Fruit fly (Drosophila melanogaster): ENCODE data around the gene CG10366.
A peak's percentile ranks its signal among the peaks of the same experiment; 100 is the strongest.

Gene CG10366

DNA sequence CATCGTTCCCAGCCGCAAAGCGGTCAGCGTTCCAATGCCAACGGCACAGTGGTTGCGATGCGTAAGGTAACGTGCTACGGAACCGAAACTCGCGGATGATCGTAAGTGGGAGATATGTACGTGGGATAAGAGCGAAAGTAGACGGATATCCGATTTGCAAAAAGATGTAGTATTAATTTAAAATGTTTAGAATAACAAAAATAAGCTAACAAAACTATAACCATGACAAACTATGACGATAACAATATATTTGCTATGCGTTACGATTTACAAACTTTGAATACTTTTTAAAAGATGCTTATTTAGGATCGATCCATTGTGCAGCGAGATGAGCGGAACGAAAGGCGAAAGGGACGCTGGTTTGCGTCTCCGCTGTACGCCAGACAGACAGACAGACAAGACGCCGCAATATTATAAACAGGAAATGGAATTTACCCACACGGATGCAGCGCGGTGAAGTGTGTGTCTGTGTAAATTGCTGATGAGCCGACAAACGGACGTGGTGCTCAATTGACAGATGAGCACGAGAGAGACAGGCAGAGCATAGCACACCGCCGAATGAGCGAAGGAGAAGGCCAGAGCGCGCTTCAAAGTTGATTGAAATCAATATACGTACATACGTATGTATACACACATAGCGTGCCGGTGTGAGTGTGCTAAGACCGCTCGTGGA lies 8.3 kb upstream of the CG10366 start (continued):
- peak; percentile 97 for TF ChIP-seq lmd (GFP tag; IDR thresholded peaks at IDR 0.05)
- no peak for TF ChIP-seq Opbp (GFP tag; IDR thresholded peaks at IDR 0.05; ENCODE audit: partially characterized antibody)
- peak; percentile 89 for TF ChIP-seq CG8359 (GFP tag; optimal IDR thresholded peaks at IDR 0.05; ENCODE audit: borderline replicate concordance)
- TF ChIP-seq oc (tag; optimal IDR thresholded peaks at IDR 0.05), result peak; percentile 87
- TF ChIP-seq CG15479 (GFP tag; optimal IDR thresholded peaks at IDR 0.05), result peak; percentile 77
- TF ChIP-seq chinmo (GFP tag; IDR thresholded peaks at IDR 0.05; ENCODE audit: partially characterized antibody), result peak; percentile 89
- peak; percentile 90 for TF ChIP-seq odd (GFP tag; optimal IDR thresholded peaks at IDR 0.05)
- peak; percentile 80 for TF ChIP-seq CG8765 (GFP tag; IDR thresholded peaks at IDR 0.05)
- peak; percentile 94 for TF ChIP-seq CG1603 (tag; optimal IDR thresholded peaks at IDR 0.05)
- TF ChIP-seq Bteb2 (GFP tag; optimal IDR thresholded peaks at IDR 0.05), result peak; percentile 97
- TF ChIP-seq sd (tag; optimal IDR thresholded peaks at IDR 0.05), result peak; percentile 100
- peak; percentile 78 for TF ChIP-seq E2f2 (GFP tag; IDR thresholded peaks at IDR 0.05)
- no peak for TF ChIP-seq ato (GFP tag; IDR thresholded peaks at IDR 0.05; ENCODE audit: partially characterized antibody)
- TF ChIP-seq bbx (GFP tag; IDR thresholded peaks at IDR 0.05; ENCODE audit: partially characterized antibody), result peak; percentile 32; the same call in 1 of the 2 replicates
- peak; percentile 96 for TF ChIP-seq fu2 (GFP tag; optimal IDR thresholded peaks at IDR 0.05)
- peak; percentile 96 for TF ChIP-seq Mad (GFP tag; optimal IDR thresholded peaks at IDR 0.05)
- peak; percentile 98 for TF ChIP-seq CG2120 (GFP tag; optimal IDR thresholded peaks at IDR 0.05)
- peak; percentile 96 for TF ChIP-seq Antp (GFP tag; optimal IDR thresholded peaks at IDR 0.05)
- peak; percentile 97 for TF ChIP-seq CG12942 (GFP tag; optimal IDR thresholded peaks at IDR 0.05)
- TF ChIP-seq vfl (GFP tag; optimal IDR thresholded peaks at IDR 0.05), result peak; percentile 94
- peak; percentile 94 for TF ChIP-seq Xrp1 (GFP tag; IDR thresholded peaks at IDR 0.05)
- TF ChIP-seq ase (GFP tag; IDR thresholded peaks at IDR 0.05), result peak; percentile 86
- TF ChIP-seq dan (GFP tag; IDR thresholded peaks at IDR 0.05), result no peak; the same call in 1 of the 2 replicates
- TF ChIP-seq z (GFP tag; IDR thresholded peaks at IDR 0.05), result peak; percentile 87
- TF ChIP-seq CG4730 (GFP tag; IDR thresholded peaks at IDR 0.05), result peak; percentile 93
- peak; percentile 97 for TF ChIP-seq maf-S (GFP tag; optimal IDR thresholded peaks at IDR 0.05)
- TF ChIP-seq lbe (GFP tag; optimal IDR thresholded peaks at IDR 0.05), result peak; percentile 63
- TF ChIP-seq gem (tag; optimal IDR thresholded peaks at IDR 0.05), result peak; percentile 98
- no peak for TF ChIP-seq ac (GFP tag; optimal IDR thresholded peaks at IDR 0.05)
- peak; percentile 94 for TF ChIP-seq jigr1 (GFP tag; IDR thresholded peaks at IDR 0.05)
- peak; percentile 87 for TF ChIP-seq CG3065 (GFP tag; optimal IDR thresholded peaks at IDR 0.05)
- TF ChIP-seq pnt (GFP tag; optimal IDR thresholded peaks at IDR 0.05), result peak; percentile 96
- no peak for TF ChIP-seq MESR4 (GFP tag; optimal IDR thresholded peaks at IDR 0.05)
- TF ChIP-seq CG13894 (tag; optimal IDR thresholded peaks at IDR 0.05), result peak; percentile 75
- peak; percentile 96 for TF ChIP-seq pb (GFP tag; optimal IDR thresholded peaks at IDR 0.05)
- TF ChIP-seq bcd (GFP tag; optimal IDR thresholded peaks at IDR 0.05), result peak; percentile 98
- peak; percentile 88 for TF ChIP-seq CG18011 (GFP tag; optimal IDR thresholded peaks at IDR 0.05)
- peak; percentile 99 for TF ChIP-seq CG10209 (GFP tag; optimal IDR thresholded peaks at IDR 0.05)
- TF ChIP-seq corto (GFP tag; optimal IDR thresholded peaks at IDR 0.05), result peak; percentile 73
- TF ChIP-seq Bgb (GFP tag; IDR thresholded peaks at IDR 0.05; ENCODE audit: partially characterized antibody), result no peak; the same call in 1 of the 2 replicates
- TF ChIP-seq disco-r (GFP tag; optimal IDR thresholded peaks at IDR 0.05), result peak; percentile 94
- TF ChIP-seq CG15514 (GFP tag; optimal IDR thresholded peaks at IDR 0.05), result peak; percentile 90
- TF ChIP-seq CG5245 (GFP tag; optimal IDR thresholded peaks at IDR 0.05), result peak; percentile 93
- peak; percentile 86 for TF ChIP-seq CG17385 (GFP tag; optimal IDR thresholded peaks at IDR 0.05)
- peak; percentile 93 for TF ChIP-seq CG4282 (GFP tag; optimal IDR thresholded peaks at IDR 0.05)
- TF ChIP-seq CG16863 (GFP tag; optimal IDR thresholded peaks at IDR 0.05), result peak; percentile 95
- peak; percentile 98 for TF ChIP-seq gro (GFP tag; optimal IDR thresholded peaks at IDR 0.05)
- TF ChIP-seq Rx (GFP tag; IDR thresholded peaks at IDR 0.05), result peak; percentile 92
- TF ChIP-seq CG7963 (GFP tag; IDR thresholded peaks at IDR 0.05; ENCODE audit: partially characterized antibody), result no peak

All from whole organism, embryonic.